Worm (Caenorhabditis elegans): ENCODE measurements around the gene ppm-2.

- TF ChIP-seq nhr-237 (tag; optimal IDR thresholded peaks at IDR 0.05) (no peak), flh-1 (GFP tag; optimal IDR thresholded peaks at IDR 0.05) (no peak), nhr-2 (tag; optimal IDR thresholded peaks at IDR 0.05) (no peak)
Observed at ce11 chrIII:4655402-4655801, 5.1 kb downstream of the ppm-2 start, which contains the start of gene T23F11.2.
